Fruit fly (Drosophila melanogaster) Kc167 (cell line): ENCODE measurements around the gene Secp43.

Source experiments
- Sin3A ChIP-seq: fragments of >200 bp; optimal IDR thresholded peaks from 2 replicates; lab custom pipeline; 2018; ENCODE audit warnings: missing external identifiers
- insv ChIP-seq: fragments of >200 bp; optimal IDR thresholded peaks from 3 replicates; lab custom pipeline; 2018; ENCODE audit warnings: missing external identifiers
- psq ChIP-seq: fragments of >200 bp; optimal IDR thresholded peaks from 2 replicates; lab custom pipeline; 2017; ENCODE audit warnings: missing external identifiers
- ttk ChIP-seq: sonication (Bioruptor generic); optimal IDR thresholded peaks from 2 replicates; lab custom pipeline; 2017; ENCODE audit warnings: missing external identifiers

DNA sequence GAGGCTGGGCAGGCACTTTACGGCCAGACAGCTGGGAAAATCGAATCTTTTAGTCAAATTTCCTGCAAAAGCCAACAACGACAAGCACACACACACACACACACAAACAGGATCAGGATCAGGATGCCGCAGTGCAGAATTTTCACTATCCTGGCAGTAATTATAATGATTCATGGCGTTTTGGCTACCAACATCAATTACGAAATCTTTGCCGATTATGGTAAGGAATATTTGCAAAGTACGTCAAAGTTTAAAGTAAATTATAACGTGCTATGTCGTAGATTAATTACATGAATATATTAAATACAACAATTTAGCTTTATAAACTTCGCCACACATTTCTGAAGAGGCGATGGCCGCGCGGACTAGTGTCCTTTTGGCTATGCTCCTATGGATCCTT is 20.6 kb downstream of the Secp43 start, which contains the start of the genes CG34177 and CG34178:
- no peak for TF ChIP-seq psq (lab: Kevin White, UChicago)
- no peak for TF ChIP-seq ttk (lab: Kevin White, UChicago)
- no peak for TF ChIP-seq Sin3A
- TF ChIP-seq insv: no peak
